Worm (Caenorhabditis elegans) whole organism, late embryonic: ENCODE results near the gene F58A4.2.

ENCODE experiments used
- K09A11.1 ChIP-seq: sonication (generic microtip); optimal IDR thresholded peaks from 2 replicates; lab custom pipeline; 2017; ENCODE audit warnings: antibody characterized with exemption, mild to moderate bottlenecking, missing genetic modification characterization, missing compliant biosample characterization; ENCODE audit not compliant: insufficient read depth
- ceh-9 ChIP-seq: sonication (generic microtip); optimal IDR thresholded peaks from 2 replicates; lab custom pipeline; 2016; ENCODE audit warnings: mild to moderate bottlenecking, missing genetic modification characterization, inconsistent platforms, missing compliant biosample characterization
- nhr-11 ChIP-seq: fragments of 150-350 bp; optimal IDR thresholded peaks from 2 replicates; lab custom pipeline; 2014; ENCODE audit warnings: missing biosample characterization, missing genetic modification characterization
- pag-3 ChIP-seq: sonication (generic microtip); optimal IDR thresholded peaks from 2 replicates; lab custom pipeline; 2016; ENCODE audit warnings: missing compliant biosample characterization, missing genetic modification characterization, borderline replicate concordance
- pha-4 ChIP-seq: fragments of 150-350 bp; optimal IDR thresholded peaks from 2 replicates; lab custom pipeline; 2018; ENCODE audit warnings: missing biosample characterization, missing genetic modification reagents, missing genetic modification characterization
- sox-4 ChIP-seq: sonication (generic microtip); optimal IDR thresholded peaks from 2 replicates; lab custom pipeline; 2017; ENCODE audit warnings: mild to moderate bottlenecking, missing genetic modification characterization, inconsistent platforms, missing compliant biosample characterization
- tbx-2 ChIP-seq: sonication (generic microtip); optimal IDR thresholded peaks from 2 replicates; lab custom pipeline; 2016; ENCODE audit warnings: missing genetic modification characterization, missing compliant biosample characterization

ce11 chrIII:9582240-9582639 lies 18.3 kb downstream of the F58A4.2 start, which contains the start of gene C48B4.3:
- TF ChIP-seq pha-4 (tag; lab: Kevin White, UChicago) (no peak), pag-3 (no peak), K09A11.1 (no peak), sox-4 (tag; lab: Kevin White, UChicago) (no peak), nhr-11 (tag; lab: Kevin White, UChicago) (no peak), ceh-9 (tag; lab: Kevin White, UChicago) (no peak), tbx-2 (tag; lab: Kevin White, UChicago) (no peak)
